Fruit fly (Drosophila melanogaster) whole organism, embryonic: ENCODE data around the gene CG10959.

Source experiments
- B-H2 ChIP-seq: fragments of 200-800 bp; sonication (Bioruptor generic); optimal IDR thresholded peaks from 2 replicates; lab custom pipeline; 2018; ENCODE audit warnings: missing biosample characterization, mild to moderate bottlenecking, missing genetic modification characterization
- BEAF-32 ChIP-seq: fragments of 200-800 bp; sonication (Bioruptor generic); optimal IDR thresholded peaks from 3 replicates; lab custom pipeline; 2017; ENCODE audit warnings: missing biosample characterization, missing genetic modification characterization, mild to moderate bottlenecking, moderate library complexity, missing genetic modification reagents
- CG12299 ChIP-seq: fragments of 200-800 bp; sonication (Bioruptor generic); optimal IDR thresholded peaks from 2 replicates; lab custom pipeline; 2018; ENCODE audit warnings: missing biosample characterization, mild to moderate bottlenecking, missing genetic modification characterization
- CG15514 ChIP-seq: fragments of 200-800 bp; sonication (Bioruptor generic); optimal IDR thresholded peaks from 3 replicates; lab custom pipeline; 2017; ENCODE audit warnings: missing biosample characterization, missing genetic modification characterization, mild to moderate bottlenecking, moderate library complexity, missing genetic modification reagents
- CG15601 ChIP-seq: fragments of 200-800 bp; sonication (Bioruptor generic); optimal IDR thresholded peaks from 3 replicates; lab custom pipeline; 2019; ENCODE audit warnings: missing biosample characterization, mild to moderate bottlenecking, missing genetic modification characterization, moderate library complexity
- CG16813 ChIP-seq: fragments of 200-800 bp; sonication (Bioruptor generic); IDR thresholded peaks from 3 replicates; pipeline ENCODE4 v1.3.6; 2022; ENCODE audit warnings: missing biosample characterization, missing genetic modification characterization; ENCODE audit not compliant: partially characterized antibody
- CG17328 ChIP-seq: fragments of 200-800 bp; sonication (Bioruptor generic); IDR thresholded peaks from 2 replicates; pipeline ENCODE4 v1.3.6; 2022; ENCODE audit warnings: missing biosample characterization, missing genetic modification characterization
- CG17612 ChIP-seq: fragments of 200-800 bp; sonication (Bioruptor generic); IDR thresholded peaks from 2 replicates; pipeline ENCODE4 v1.3.6; 2022; ENCODE audit warnings: missing biosample characterization, missing genetic modification characterization
- CG2129 ChIP-seq: fragments of 200-800 bp; sonication (Bioruptor generic); IDR thresholded peaks from 2 replicates; pipeline ENCODE4 v1.3.6; 2022; ENCODE audit warnings: missing biosample characterization, missing genetic modification characterization; ENCODE audit not compliant: partially characterized antibody
- CG4404 ChIP-seq: fragments of 200-800 bp; sonication (Bioruptor generic); IDR thresholded peaks from 2 replicates; pipeline ENCODE4 v1.3.6; 2022; ENCODE audit warnings: missing biosample characterization, missing genetic modification characterization
- CG6654 ChIP-seq: fragments of 200-800 bp; sonication (Bioruptor generic); optimal IDR thresholded peaks from 2 replicates; lab custom pipeline; 2017; ENCODE audit warnings: missing biosample characterization, mild to moderate bottlenecking, missing genetic modification characterization
- CG7357 ChIP-seq: fragments of 200-800 bp; sonication (Bioruptor generic); IDR thresholded peaks from 3 replicates; pipeline ENCODE4 v1.3.6; 2022; ENCODE audit warnings: missing biosample characterization, missing genetic modification characterization
- CG7556 ChIP-seq: fragments of 200-800 bp; sonication (Bioruptor generic); optimal IDR thresholded peaks from 2 replicates; lab custom pipeline; 2017; ENCODE audit warnings: missing biosample characterization, mild to moderate bottlenecking, missing genetic modification characterization
- CTCF ChIP-seq: fragments of 200-800 bp; sonication (Bioruptor generic); optimal IDR thresholded peaks from 2 replicates; lab custom pipeline; 2017; ENCODE audit warnings: missing biosample characterization, mild to moderate bottlenecking, missing genetic modification characterization, moderate library complexity
- Dbx ChIP-seq: fragments of 200-800 bp; sonication (Bioruptor generic); IDR thresholded peaks from 3 replicates; pipeline ENCODE4 v1.3.6; 2022; ENCODE audit warnings: missing biosample characterization, missing genetic modification characterization
- E2f2 ChIP-seq: fragments of 200-800 bp; sonication (Bioruptor generic); IDR thresholded peaks from 2 replicates; pipeline ENCODE4 v1.3.6; 2022; ENCODE audit warnings: missing biosample characterization, missing genetic modification characterization
- Eip74EF ChIP-seq, 2 experiments: fragments of 200-800 bp in 1 of 2; fragments of >200 bp in 1 of 2; sonication (Bioruptor generic) in 1 of 2; optimal IDR thresholded peaks; 2 replicates each; lab custom pipeline; 2017 to 2019; ENCODE audit warnings: missing biosample characterization in 2 of 2, missing genetic modification characterization in 2 of 2, mild to moderate bottlenecking in 1 of 2, moderate library complexity in 1 of 2
- Fer1 ChIP-seq: fragments of 200-800 bp; sonication (Bioruptor generic); optimal IDR thresholded peaks from 2 replicates; lab custom pipeline; 2017; ENCODE audit warnings: missing biosample characterization, mild to moderate bottlenecking, missing genetic modification characterization
- HLH54F ChIP-seq: fragments of 200-800 bp; sonication (Bioruptor generic); optimal IDR thresholded peaks from 3 replicates; lab custom pipeline; 2016; ENCODE audit warnings: missing biosample characterization, missing genetic modification characterization
- Hr51 ChIP-seq, 2 experiments: fragments of 200-800 bp; sonication (Bioruptor generic); optimal IDR thresholded peaks; 2 replicates in 1 of 2; 3 replicates in 1 of 2; lab custom pipeline; 2016 to 2018; ENCODE audit warnings: missing biosample characterization in 2 of 2, missing genetic modification characterization in 2 of 2, mild to moderate bottlenecking in 1 of 2, moderate library complexity in 1 of 2
- MTF-1 ChIP-seq: fragments of 200-800 bp; sonication (Bioruptor generic); optimal IDR thresholded peaks from 2 replicates; lab custom pipeline; 2018; ENCODE audit warnings: missing biosample characterization, mild to moderate bottlenecking, missing genetic modification characterization, borderline replicate concordance
- Mes4 ChIP-seq: fragments of 200-800 bp; sonication (Bioruptor generic); optimal IDR thresholded peaks from 2 replicates; lab custom pipeline; 2016; ENCODE audit warnings: missing biosample characterization, missing genetic modification characterization
- Neu2 ChIP-seq: fragments of 200-800 bp; sonication (Bioruptor generic); optimal IDR thresholded peaks from 3 replicates; lab custom pipeline; 2016; ENCODE audit warnings: missing biosample characterization, missing genetic modification characterization, borderline replicate concordance
- Optix ChIP-seq: fragments of 200-800 bp; sonication (Bioruptor generic); IDR thresholded peaks from 3 replicates; pipeline ENCODE4 v1.3.6; 2022; ENCODE audit warnings: missing biosample characterization, missing genetic modification characterization
- br ChIP-seq: fragments of >200 bp; optimal IDR thresholded peaks from 2 replicates; lab custom pipeline; 2017
- bsh ChIP-seq, 2 experiments: fragments of 200-800 bp; sonication (Bioruptor generic); optimal IDR thresholded peaks; 2 replicates each; lab custom pipeline; 2017 to 2018; ENCODE audit warnings: mild to moderate bottlenecking in 2 of 2, missing biosample characterization in 2 of 2, missing genetic modification characterization in 2 of 2, moderate library complexity in 1 of 2
- cad ChIP-seq: fragments of >200 bp; optimal IDR thresholded peaks from 2 replicates; lab custom pipeline; 2017; ENCODE audit warnings: missing biosample characterization, missing genetic modification characterization
- chinmo ChIP-seq: fragments of 200-800 bp; sonication (Bioruptor generic); IDR thresholded peaks from 4 replicates; pipeline ENCODE4 v1.3.6; 2022; ENCODE audit warnings: missing biosample characterization, missing genetic modification characterization; ENCODE audit not compliant: partially characterized antibody
- dan ChIP-seq: fragments of 200-800 bp; sonication (Bioruptor generic); IDR thresholded peaks from 2 replicates; pipeline ENCODE4 v1.3.6; 2022; ENCODE audit warnings: missing biosample characterization, missing genetic modification characterization
- h ChIP-seq: fragments of >200 bp; optimal IDR thresholded peaks from 2 replicates; lab custom pipeline; 2017
- hkb ChIP-seq, 2 experiments: fragments of 200-800 bp in 1 of 2; fragments of >200 bp in 1 of 2; sonication (Bioruptor generic) in 1 of 2; IDR thresholded peaks in 1 of 2; optimal IDR thresholded peaks in 1 of 2; 2 replicates each; pipeline versions ENCODE4 v1.3.6 to Lab custom; 2017 to 2022; ENCODE audit warnings: missing biosample characterization in 1 of 2, missing genetic modification characterization in 1 of 2
- jing ChIP-seq: fragments of 200-800 bp; sonication (Bioruptor generic); optimal IDR thresholded peaks from 2 replicates; lab custom pipeline; 2018; ENCODE audit warnings: missing biosample characterization, mild to moderate bottlenecking, missing genetic modification characterization
- ken ChIP-seq: fragments of 200-800 bp; sonication (Bioruptor generic); IDR thresholded peaks from 3 replicates; pipeline ENCODE4 v1.3.6; 2022; ENCODE audit warnings: missing biosample characterization, missing genetic modification characterization
- lbe ChIP-seq: fragments of 200-800 bp; sonication (Bioruptor generic); optimal IDR thresholded peaks from 2 replicates; lab custom pipeline; 2016; ENCODE audit warnings: missing biosample characterization, mild to moderate bottlenecking, missing genetic modification characterization
- nmo ChIP-seq: fragments of 200-800 bp; sonication (Bioruptor generic); optimal IDR thresholded peaks from 2 replicates; lab custom pipeline; 2018; ENCODE audit warnings: missing biosample characterization, mild to moderate bottlenecking, missing genetic modification characterization, moderate library complexity
- nom ChIP-seq: fragments of 200-800 bp; sonication (Bioruptor generic); optimal IDR thresholded peaks from 2 replicates; lab custom pipeline; 2017; ENCODE audit warnings: missing biosample characterization, missing genetic modification characterization, mild to moderate bottlenecking, moderate library complexity, missing genetic modification reagents
- oc ChIP-seq: fragments of 200-800 bp; sonication (Bioruptor generic); optimal IDR thresholded peaks from 2 replicates; lab custom pipeline; 2018; ENCODE audit warnings: missing biosample characterization, mild to moderate bottlenecking, missing genetic modification characterization, moderate library complexity
- odd ChIP-seq: fragments of 200-800 bp; sonication (Bioruptor generic); optimal IDR thresholded peaks from 2 replicates; lab custom pipeline; 2017; ENCODE audit warnings: missing biosample characterization, mild to moderate bottlenecking, missing genetic modification characterization
- otp ChIP-seq: fragments of 200-800 bp; sonication (Bioruptor generic); IDR thresholded peaks from 3 replicates; pipeline ENCODE4, ENCODE4 v1.3.6; 2022; ENCODE audit warnings: missing biosample characterization, missing genetic modification characterization
- pan ChIP-seq, 4 experiments: fragments of >200 bp in 3 of 4; fragments of 200-800 bp in 1 of 4; sonication (Bioruptor generic) in 1 of 4; optimal IDR thresholded peaks in 3 of 4; IDR thresholded peaks in 1 of 4; 2 replicates each; pipeline versions ENCODE4 v1.3.6 to Lab custom; 2017 to 2022; ENCODE audit warnings: missing biosample characterization in 2 of 4, missing genetic modification characterization in 2 of 4, mixed read lengths in 1 of 4
- pita ChIP-seq: fragments of 200-800 bp; sonication (Bioruptor generic); optimal IDR thresholded peaks from 2 replicates; lab custom pipeline; 2017; ENCODE audit warnings: missing biosample characterization, mild to moderate bottlenecking, missing genetic modification characterization
- pros ChIP-seq: fragments of 200-800 bp; sonication (Bioruptor generic); optimal IDR thresholded peaks from 3 replicates; lab custom pipeline; 2019; ENCODE audit warnings: missing biosample characterization, mild to moderate bottlenecking, missing genetic modification characterization, moderate library complexity
- pzg ChIP-seq: fragments of 200-800 bp; sonication (Bioruptor generic); optimal IDR thresholded peaks from 3 replicates; lab custom pipeline; 2018; ENCODE audit warnings: missing biosample characterization, mild to moderate bottlenecking, missing genetic modification characterization, moderate library complexity
- row ChIP-seq: fragments of 200-800 bp; sonication (Bioruptor generic); IDR thresholded peaks from 3 replicates; pipeline ENCODE4 v1.3.6; 2022; ENCODE audit warnings: missing biosample characterization, missing genetic modification characterization
- run ChIP-seq: fragments of 200-800 bp; sonication (Bioruptor generic); optimal IDR thresholded peaks from 3 replicates; lab custom pipeline; 2018; ENCODE audit warnings: missing biosample characterization, mild to moderate bottlenecking, missing genetic modification characterization
- scrt ChIP-seq: fragments of 200-800 bp; sonication (Bioruptor generic); optimal IDR thresholded peaks from 2 replicates; lab custom pipeline; 2018; ENCODE audit warnings: missing biosample characterization, mild to moderate bottlenecking, missing genetic modification characterization, moderate library complexity
- sna ChIP-seq: fragments of 200-800 bp; sonication (Bioruptor generic); IDR thresholded peaks from 2 replicates; pipeline ENCODE4 v1.3.6; 2022; ENCODE audit warnings: missing biosample characterization, missing genetic modification characterization; ENCODE audit not compliant: partially characterized antibody
- ttk ChIP-seq: fragments of 200-800 bp; sonication (Bioruptor generic); IDR thresholded peaks from 2 replicates; pipeline ENCODE4 v2.1.2; 2022; ENCODE audit warnings: missing biosample characterization, missing genetic modification characterization

CG10959 gene

DNA sequence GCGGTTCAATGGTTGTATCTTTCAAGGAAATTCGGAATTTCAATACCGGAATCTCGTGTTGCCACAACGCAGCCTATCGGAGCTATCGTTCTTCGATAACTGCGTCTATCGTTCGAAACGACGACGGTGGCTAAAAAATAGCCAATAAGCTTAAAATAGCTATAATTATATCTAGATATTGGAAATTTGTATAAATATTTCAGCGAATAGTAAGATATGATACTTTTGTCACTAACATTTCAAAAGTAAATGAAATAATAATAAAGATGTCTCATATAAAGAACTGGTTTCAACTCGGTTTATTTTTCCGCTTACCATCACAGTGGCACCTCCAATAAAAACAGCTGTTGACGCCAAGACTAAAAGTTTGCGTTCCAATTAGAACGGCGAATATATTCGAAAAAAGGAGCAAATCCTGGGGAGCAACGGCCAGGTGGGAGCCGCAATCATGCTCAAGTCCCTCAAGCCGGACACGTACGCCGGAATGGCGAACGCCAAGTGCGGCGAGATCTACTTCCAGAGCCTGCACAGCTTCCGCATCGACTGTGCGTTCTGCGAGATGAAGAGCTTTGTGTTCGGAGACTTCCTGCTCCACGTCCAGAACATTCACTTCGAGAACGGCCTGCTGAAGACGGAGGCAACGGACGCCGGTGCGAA lies 3.0 kb upstream of the CG10959 start, which contains the start of the genes alpha-PheRS and CG2129 (continued):
- no peak for TF ChIP-seq CG17328 (GFP tag; lab: Robert Waterston, UW)
- TF ChIP-seq CG15601 (tag; lab: Kevin White, UChicago), result peak; percentile 9
- no peak for TF ChIP-seq odd (GFP tag; lab: Kevin White, UChicago)
- peak; percentile 27 for TF ChIP-seq CG12299
- no peak for TF ChIP-seq CG2129
- TF ChIP-seq Mes4 (GFP tag; lab: Kevin White, UChicago), result no peak
- TF ChIP-seq Neu2, result no peak
- TF ChIP-seq Eip74EF (GFP tag; optimal IDR thresholded peaks at IDR 0.05; lab: Kevin White, UChicago), result peak in 1 of 2 experiments; percentile 15
- no peak for TF ChIP-seq run (tag; lab: Kevin White, UChicago)
- TF ChIP-seq B-H2 (GFP tag; lab: Kevin White, UChicago), result peak; percentile 30
- no peak for TF ChIP-seq CG17612 (GFP tag; lab: Robert Waterston, UW)
- no peak for TF ChIP-seq oc
- no peak for TF ChIP-seq cad (GFP tag; lab: Kevin White, UChicago)
- no peak for TF ChIP-seq hkb (optimal IDR thresholded peaks at IDR 0.05; lab: Kevin White, UChicago)
- no peak for TF ChIP-seq hkb (GFP tag; IDR thresholded peaks at IDR 0.05; lab: Robert Waterston, UW)
- peak; percentile 40 for TF ChIP-seq pzg
- peak; percentile 32 for TF ChIP-seq CG7556 (GFP tag; lab: Kevin White, UChicago)
- TF ChIP-seq BEAF-32 (GFP tag; lab: Kevin White, UChicago), result peak; percentile 47
- TF ChIP-seq pita (GFP tag; lab: Kevin White, UChicago), result no peak
- TF ChIP-seq nmo, result peak; percentile 38
- TF ChIP-seq CG16813 (GFP tag; lab: Robert Waterston, UW), result 0 out of 3 replicates have a peak, but pooled peaks have one; percentile 33
- TF ChIP-seq Optix, result no peak
- TF ChIP-seq ttk (GFP tag; lab: Robert Waterston, UW), result no peak
- TF ChIP-seq MTF-1 (GFP tag; lab: Kevin White, UChicago), result no peak
- no peak for TF ChIP-seq Hr51 (GFP tag; optimal IDR thresholded peaks at IDR 0.05; lab: Kevin White, UChicago)
- TF ChIP-seq nom (GFP tag; lab: Kevin White, UChicago), result no peak
- no peak for TF ChIP-seq ken (GFP tag; lab: Robert Waterston, UW)
- TF ChIP-seq CG4404 (GFP tag; lab: Robert Waterston, UW), result no peak
- no peak for TF ChIP-seq CG7357 (GFP tag; lab: Robert Waterston, UW)
- TF ChIP-seq sna (GFP tag; lab: Robert Waterston, UW), result no peak
- no peak for TF ChIP-seq Dbx (GFP tag; lab: Robert Waterston, UW)
- peak; percentile 96 for TF ChIP-seq CG15514
- peak in 1 of 2 experiments; percentile 24 for TF ChIP-seq bsh (GFP tag; optimal IDR thresholded peaks at IDR 0.05; lab: Kevin White, UChicago)
- no peak for TF ChIP-seq CG6654 (GFP tag; lab: Kevin White, UChicago)
- no peak for TF ChIP-seq scrt
- TF ChIP-seq chinmo (GFP tag; lab: Robert Waterston, UW), result no peak
- TF ChIP-seq dan (GFP tag; lab: Robert Waterston, UW), result no peak
- TF ChIP-seq HLH54F, result peak; percentile 6
- TF ChIP-seq otp (GFP tag; lab: Robert Waterston, UW), result no peak
- TF ChIP-seq pros (GFP tag; lab: Kevin White, UChicago), result no peak
- no peak for TF ChIP-seq jing (GFP tag; lab: Kevin White, UChicago)
- peak; percentile 24; the same call in 1 of the 2 replicates for TF ChIP-seq E2f2 (GFP tag; lab: Robert Waterston, UW)
- peak; percentile 54 for TF ChIP-seq Fer1 (GFP tag; lab: Kevin White, UChicago)
- TF ChIP-seq CTCF (GFP tag; lab: Kevin White, UChicago), result no peak
- TF ChIP-seq row, result peak; percentile 79
- TF ChIP-seq br, result no peak
- no peak for TF ChIP-seq h (lab: Kevin White, UChicago)
- TF ChIP-seq pan (optimal IDR thresholded peaks at IDR 0.05; lab: Kevin White, UChicago), result no peak
- TF ChIP-seq pan (GFP tag; optimal IDR thresholded peaks at IDR 0.05 in 1 of 2, IDR thresholded peaks at IDR 0.05 in 1 of 2), result no peak
- peak; percentile 4 for TF ChIP-seq lbe (GFP tag; lab: Kevin White, UChicago)
